Fruit fly (Drosophila melanogaster) whole organism, pupa: Measurements from ENCODE around the gene CG10208.

ENCODE experiments used
- CG10348 ChIP-seq: fragments of 200-800 bp; sonication (Bioruptor generic); IDR thresholded peaks from 2 replicates; pipeline ENCODE4 v1.3.6; 2022; ENCODE audit warnings: missing biosample characterization, missing genetic modification characterization
- CG12605 ChIP-seq: fragments of 200-800 bp; sonication (Bioruptor generic); IDR thresholded peaks from 2 replicates; pipeline ENCODE4 v1.3.6; 2022; ENCODE audit warnings: missing biosample characterization, missing genetic modification characterization
- CG13204 ChIP-seq: fragments of 200-800 bp; sonication (Bioruptor generic); optimal IDR thresholded peaks from 2 replicates; lab custom pipeline; 2018; ENCODE audit warnings: missing biosample characterization, mild to moderate bottlenecking, missing genetic modification characterization, moderate library complexity
- CG14655 ChIP-seq: fragments of 200-800 bp; sonication (Bioruptor generic); optimal IDR thresholded peaks from 3 replicates; lab custom pipeline; 2017; ENCODE audit warnings: mild to moderate bottlenecking, missing biosample characterization, missing genetic modification reagents, missing genetic modification characterization
- CG15710 ChIP-seq: fragments of 200-800 bp; sonication (Bioruptor generic); optimal IDR thresholded peaks from 2 replicates; lab custom pipeline; 2018; ENCODE audit warnings: missing biosample characterization, mild to moderate bottlenecking, missing genetic modification characterization, moderate library complexity
- CG17806 ChIP-seq: fragments of 200-800 bp; sonication (Bioruptor generic); optimal IDR thresholded peaks from 2 replicates; lab custom pipeline; 2018; ENCODE audit warnings: missing biosample characterization, mild to moderate bottlenecking, missing genetic modification characterization, moderate library complexity
- CG32121 ChIP-seq: fragments of 200-800 bp; sonication (Bioruptor generic); IDR thresholded peaks from 2 replicates; pipeline ENCODE4 v1.3.6; 2022; ENCODE audit warnings: missing biosample characterization, missing genetic modification characterization
- CG34367 ChIP-seq: fragments of 200-800 bp; sonication (Bioruptor generic); optimal IDR thresholded peaks from 2 replicates; lab custom pipeline; 2018; ENCODE audit warnings: missing biosample characterization, mild to moderate bottlenecking, missing genetic modification characterization
- CG4496 ChIP-seq: fragments of 200-800 bp; sonication (Bioruptor generic); IDR thresholded peaks from 3 replicates; pipeline ENCODE4 v1.3.6; 2022; ENCODE audit warnings: missing biosample characterization, missing genetic modification characterization
- CG8159 ChIP-seq: fragments of 200-800 bp; sonication (Bioruptor generic); optimal IDR thresholded peaks from 3 replicates; lab custom pipeline; 2018; ENCODE audit warnings: missing biosample characterization, mild to moderate bottlenecking, missing genetic modification characterization, moderate library complexity
- CG8301 ChIP-seq: fragments of 200-800 bp; sonication (Bioruptor generic); optimal IDR thresholded peaks from 2 replicates; lab custom pipeline; 2018; ENCODE audit warnings: missing biosample characterization, mild to moderate bottlenecking, missing genetic modification characterization
- CG9948 ChIP-seq: fragments of 200-800 bp; sonication (Bioruptor generic); optimal IDR thresholded peaks from 2 replicates; lab custom pipeline; 2018; ENCODE audit warnings: missing biosample characterization, mild to moderate bottlenecking, missing genetic modification characterization, moderate library complexity
- D1 ChIP-seq: fragments of 200-800 bp; sonication (Bioruptor generic); optimal IDR thresholded peaks from 2 replicates; lab custom pipeline; 2018; ENCODE audit warnings: missing biosample characterization, mild to moderate bottlenecking, missing genetic modification characterization, moderate library complexity
- EcR ChIP-seq: fragments of 200-800 bp; sonication (Bioruptor generic); optimal IDR thresholded peaks from 3 replicates; lab custom pipeline; 2019; ENCODE audit warnings: missing biosample characterization, missing genetic modification characterization, mild to moderate bottlenecking, moderate library complexity, missing genetic modification reagents
- Ets98B ChIP-seq: fragments of 200-800 bp; sonication (Bioruptor generic); IDR thresholded peaks from 2 replicates; pipeline ENCODE4 v1.3.6; 2022; ENCODE audit warnings: missing biosample characterization, missing genetic modification characterization
- Pif1A ChIP-seq: fragments of 200-800 bp; sonication (Bioruptor generic); optimal IDR thresholded peaks from 3 replicates; lab custom pipeline; 2016; ENCODE audit warnings: missing biosample characterization, missing genetic modification characterization
- Pif1B ChIP-seq: fragments of 200-800 bp; sonication (Bioruptor generic); optimal IDR thresholded peaks from 3 replicates; lab custom pipeline; 2016; ENCODE audit warnings: missing biosample characterization, missing genetic modification characterization
- Snoo ChIP-seq: fragments of 200-800 bp; sonication (Bioruptor generic); optimal IDR thresholded peaks from 3 replicates; lab custom pipeline; 2017; ENCODE audit warnings: missing biosample characterization, mild to moderate bottlenecking, missing genetic modification characterization, inconsistent platforms
- fd96Ca ChIP-seq: fragments of 200-800 bp; sonication (Bioruptor generic); IDR thresholded peaks from 3 replicates; pipeline ENCODE4 v1.3.6; 2022; ENCODE audit warnings: missing biosample characterization, missing genetic modification characterization
- gl ChIP-seq: fragments of 200-800 bp; sonication (Bioruptor generic); optimal IDR thresholded peaks from 2 replicates; lab custom pipeline; 2018; ENCODE audit warnings: missing biosample characterization, mild to moderate bottlenecking, missing genetic modification characterization
- rn ChIP-seq: fragments of 200-800 bp; sonication (Bioruptor generic); IDR thresholded peaks from 2 replicates; pipeline ENCODE4 v1.3.6; 2022; ENCODE audit warnings: missing biosample characterization, missing genetic modification characterization

CG10208 gene

dm6 chr3R:23763622-23764273 lies 10.2 kb downstream of the CG10208 start, which contains the start of gene Lsd-1:
Lsd-1 (plus strand) TSS chr3R:23763857.
- peak; percentile 22; the same call in 1 of the 2 replicates for TF ChIP-seq Ets98B (GFP tag; lab: Robert Waterston, UW)
- TF ChIP-seq CG8159 (tag; lab: Kevin White, UChicago) = peak; percentile 75
- TF ChIP-seq rn (GFP tag; lab: Robert Waterston, UW) = no peak
- peak; percentile 20 for TF ChIP-seq Pif1A (GFP tag; lab: Kevin White, UChicago)
- no peak for TF ChIP-seq CG14655 (GFP tag; lab: Kevin White, UChicago)
- no peak for TF ChIP-seq D1 (tag; lab: Kevin White, UChicago)
- TF ChIP-seq Snoo = peak; percentile 21
- TF ChIP-seq fd96Ca (GFP tag; lab: Robert Waterston, UW) = no peak
- TF ChIP-seq CG8301 (tag; lab: Kevin White, UChicago) = peak; percentile 41
- TF ChIP-seq CG15710 (tag; lab: Kevin White, UChicago) = peak; percentile 62
- peak; percentile 71 for TF ChIP-seq gl
- TF ChIP-seq CG9948 (tag; lab: Kevin White, UChicago) = peak; percentile 33
- TF ChIP-seq EcR (GFP tag; lab: Kevin White, UChicago) = peak; percentile 80
- TF ChIP-seq Pif1B (GFP tag; lab: Kevin White, UChicago) = peak; percentile 5
- peak; percentile 28 for TF ChIP-seq CG13204 (GFP tag; lab: Kevin White, UChicago)
- TF ChIP-seq CG17806 (tag; lab: Kevin White, UChicago) = peak; percentile 47
- no peak; the same call in 1 of the 2 replicates for TF ChIP-seq CG12605
- peak; percentile 43 for TF ChIP-seq CG34367 (tag; lab: Kevin White, UChicago)
- peak; percentile 50 for TF ChIP-seq CG32121
- TF ChIP-seq CG10348 (GFP tag; lab: Robert Waterston, UW) = no peak
- peak; percentile 36; the same call in 1 of the 3 replicates for TF ChIP-seq CG4496 (GFP tag; lab: Robert Waterston, UW)

dm6 chr3R:23763015-23763414 lies 10.9 kb downstream of the CG10208 start, which contains the start of gene udt:
udt (minus strand) TSS chr3R:23763263.
- no peak for TF ChIP-seq Pif1A (GFP tag; lab: Kevin White, UChicago)
- TF ChIP-seq Ets98B (GFP tag; lab: Robert Waterston, UW) = no peak
- no peak for TF ChIP-seq CG9948 (tag; lab: Kevin White, UChicago)
- TF ChIP-seq CG12605 = no peak
- no peak for TF ChIP-seq CG17806 (tag; lab: Kevin White, UChicago)
- no peak for TF ChIP-seq fd96Ca (GFP tag; lab: Robert Waterston, UW)
- TF ChIP-seq CG13204 (GFP tag; lab: Kevin White, UChicago) = no peak
- TF ChIP-seq CG14655 (GFP tag; lab: Kevin White, UChicago) = no peak
- no peak for TF ChIP-seq gl
- TF ChIP-seq Pif1B (GFP tag; lab: Kevin White, UChicago) = no peak
- TF ChIP-seq CG32121 = no peak
- TF ChIP-seq CG34367 (tag; lab: Kevin White, UChicago) = no peak
- no peak for TF ChIP-seq EcR (GFP tag; lab: Kevin White, UChicago)
- no peak for TF ChIP-seq CG8301 (tag; lab: Kevin White, UChicago)

- TF ChIP-seq Snoo (peak; percentile 32), CG4496 (GFP tag; lab: Robert Waterston, UW) (no peak)
- TF ChIP-seq, all 21 proteins: peak for 1
Measured at dm6 chr3R:23760219-23761018, 13.5 kb downstream of the CG10208 start, which contains the start of gene SdhD. SdhD (minus strand) TSS chr3R:23760600.

dm6 chr3R:23757912-23758607 lies 15.9 kb downstream of the CG10208 start, which contains the start of the genes PTPMT1 and Hrd3:
PTPMT1 (plus strand) TSS chr3R:23758339.
Hrd3 (minus strand) TSS chr3R:23758557.
- TF ChIP-seq CG34367 (tag; lab: Kevin White, UChicago) = peak; percentile 97
- peak; percentile 88 for TF ChIP-seq CG12605
- peak; percentile 97 for TF ChIP-seq CG17806 (tag; lab: Kevin White, UChicago)
- peak; percentile 93 for TF ChIP-seq CG10348 (GFP tag; lab: Robert Waterston, UW)
- TF ChIP-seq Snoo = peak; percentile 98
- TF ChIP-seq rn (GFP tag; lab: Robert Waterston, UW) = peak; percentile 92
- TF ChIP-seq D1 (tag; lab: Kevin White, UChicago) = no peak
- peak; percentile 94 for TF ChIP-seq fd96Ca (GFP tag; lab: Robert Waterston, UW)
- peak; percentile 91 for TF ChIP-seq gl
- peak; percentile 99 for TF ChIP-seq CG8159 (tag; lab: Kevin White, UChicago)
- TF ChIP-seq CG14655 (GFP tag; lab: Kevin White, UChicago) = peak; percentile 100
- TF ChIP-seq Ets98B (GFP tag; lab: Robert Waterston, UW) = peak; percentile 91
- TF ChIP-seq CG32121 = peak; percentile 95
- peak; percentile 99 for TF ChIP-seq CG15710 (tag; lab: Kevin White, UChicago)
- TF ChIP-seq Pif1A (GFP tag; lab: Kevin White, UChicago) = peak; percentile 99
- TF ChIP-seq CG13204 (GFP tag; lab: Kevin White, UChicago) = peak; percentile 95
- peak; percentile 99 for TF ChIP-seq CG9948 (tag; lab: Kevin White, UChicago)
- peak; percentile 97 for TF ChIP-seq CG4496 (GFP tag; lab: Robert Waterston, UW)
- TF ChIP-seq Pif1B (GFP tag; lab: Kevin White, UChicago) = peak; percentile 99
- peak; percentile 47 for TF ChIP-seq EcR (GFP tag; lab: Kevin White, UChicago)
- peak; percentile 98 for TF ChIP-seq CG8301 (tag; lab: Kevin White, UChicago)
